Fruit fly (Drosophila melanogaster) whole organism, prepupa: ENCODE results near the gene CG7246.

Experiments
- CG11294 ChIP-seq: fragments of 200-800 bp; sonication (Bioruptor generic); IDR thresholded peaks from 2 replicates; pipeline ENCODE4 v1.3.6; 2022; ENCODE audit warnings: missing biosample characterization, missing genetic modification characterization
- CG1621 ChIP-seq: fragments of 200-800 bp; sonication (Bioruptor generic); optimal IDR thresholded peaks from 3 replicates; lab custom pipeline; 2018; ENCODE audit warnings: missing biosample characterization, mild to moderate bottlenecking, missing genetic modification characterization
- CG6163 ChIP-seq: fragments of 200-800 bp; sonication (Bioruptor generic); IDR thresholded peaks from 3 replicates; pipeline ENCODE4 v1.3.6; 2022; ENCODE audit warnings: missing biosample characterization, missing genetic modification characterization
- Eip78C ChIP-seq: fragments of 200-800 bp; sonication (Bioruptor generic); peaks from one replicate; lab custom pipeline; 2016; ENCODE audit warnings: missing biosample characterization, missing genetic modification characterization
- OdsH ChIP-seq: fragments of 200-800 bp; sonication (Bioruptor generic); optimal IDR thresholded peaks from 3 replicates; lab custom pipeline; 2016; ENCODE audit warnings: missing biosample characterization, missing genetic modification characterization
- fd59A ChIP-seq: fragments of 200-800 bp; sonication (Bioruptor generic); optimal IDR thresholded peaks from 2 replicates; lab custom pipeline; 2017; ENCODE audit warnings: missing biosample characterization, mild to moderate bottlenecking, missing genetic modification characterization, missing genetic modification reagents

- TF ChIP-seq OdsH (no peak), fd59A (GFP tag; lab: Kevin White, UChicago) (no peak), CG1621 (no peak), CG6163 (GFP tag; lab: Robert Waterston, UW) (no peak; the same call in none of the 3 replicates), Eip78C (GFP tag; lab: Kevin White, UChicago) (peak; percentile 79), CG11294 (GFP tag; lab: Robert Waterston, UW) (no peak)
Observed at dm6 chrX:9042457-9043045, 38.3 kb downstream of the CG7246 start.
